Worm (Caenorhabditis elegans) whole organism, young adult: ENCODE data around the gene cut-4.

Experiments
- B0261.1 ChIP-seq: sonication (generic microtip); optimal IDR thresholded peaks from 2 replicates; lab custom pipeline; 2016; ENCODE audit warnings: mild to moderate bottlenecking, missing genetic modification characterization, moderate library complexity, missing compliant biosample characterization
- C06A6.2 ChIP-seq: fragments of 200-800 bp; sonication (Bioruptor generic); conservative IDR thresholded peaks from 2 replicates; pipeline ENCODE4 v1.3.6; 2022; ENCODE audit warnings: missing genetic modification characterization, missing compliant biosample characterization
- C17E4.6 ChIP-seq: fragments of 200-800 bp; sonication (Bioruptor generic); IDR thresholded peaks from 2 replicates; pipeline ENCODE4 v1.3.6; 2022; ENCODE audit warnings: missing genetic modification reagents, missing genetic modification characterization, missing compliant biosample characterization
- D2030.7 ChIP-seq: fragments of 200-800 bp; sonication (Bioruptor generic); IDR thresholded peaks from 2 replicates; pipeline ENCODE4 v1.3.6; 2022; ENCODE audit warnings: missing genetic modification reagents, missing genetic modification characterization, missing compliant biosample characterization
- F10E7.11 ChIP-seq: sonication (generic microtip); optimal IDR thresholded peaks from 2 replicates; lab custom pipeline; 2017; ENCODE audit warnings: mild to moderate bottlenecking, missing genetic modification characterization, moderate library complexity, missing compliant biosample characterization
- F22D6.2 ChIP-seq: sonication (generic microtip); optimal IDR thresholded peaks from 2 replicates; lab custom pipeline; 2016; ENCODE audit warnings: mild to moderate bottlenecking, missing genetic modification characterization, missing compliant biosample characterization
- F37B4.10 ChIP-seq: fragments of 200-800 bp; sonication (Bioruptor generic); IDR thresholded peaks from 2 replicates; pipeline ENCODE4 v1.3.6; 2022; ENCODE audit warnings: missing genetic modification characterization, missing compliant biosample characterization
- F39B2.1 ChIP-seq: fragments of 200-800 bp; sonication (Bioruptor generic); IDR thresholded peaks from 2 replicates; pipeline ENCODE4 v1.3.6; 2022; ENCODE audit warnings: missing genetic modification reagents, missing genetic modification characterization, missing compliant biosample characterization
- F52B5.7 ChIP-seq: sonication (generic microtip); optimal IDR thresholded peaks from 2 replicates; lab custom pipeline; 2016; ENCODE audit warnings: mild to moderate bottlenecking, missing genetic modification characterization, missing compliant biosample characterization
- F55B11.4 ChIP-seq: sonication (generic microtip); optimal IDR thresholded peaks from 2 replicates; lab custom pipeline; 2016; ENCODE audit warnings: missing compliant biosample characterization, missing genetic modification characterization, borderline replicate concordance; ENCODE audit not compliant: insufficient read depth
- F57A8.1 ChIP-seq: fragments of 200-800 bp; sonication (Bioruptor generic); optimal IDR thresholded peaks from 2 replicates; lab custom pipeline; 2018; ENCODE audit warnings: mild to moderate bottlenecking, missing genetic modification characterization, moderate library complexity, missing compliant biosample characterization
- aptf-3 ChIP-seq: fragments of 200-800 bp; sonication (Bioruptor generic); IDR thresholded peaks from 2 replicates; pipeline ENCODE4 v1.3.6; 2022; ENCODE audit warnings: missing genetic modification characterization, missing compliant biosample characterization
- attf-5 ChIP-seq: fragments of 200-800 bp; sonication (Bioruptor generic); optimal IDR thresholded peaks from 2 replicates; lab custom pipeline; 2018; ENCODE audit warnings: mild to moderate bottlenecking, missing genetic modification characterization, missing compliant biosample characterization
- bed-1 ChIP-seq: fragments of 200-800 bp; sonication (Bioruptor generic); IDR thresholded peaks from 2 replicates; pipeline ENCODE4 v1.3.6; 2022; ENCODE audit warnings: missing genetic modification reagents, missing genetic modification characterization, missing compliant biosample characterization
- ceh-100 ChIP-seq: fragments of 200-800 bp; sonication (Bioruptor generic); IDR thresholded peaks from 2 replicates; pipeline ENCODE4 v1.3.6; 2022; ENCODE audit warnings: missing genetic modification reagents, missing genetic modification characterization, missing compliant biosample characterization
- ceh-40 ChIP-seq: fragments of 200-800 bp; sonication (Bioruptor generic); IDR thresholded peaks from 2 replicates; pipeline ENCODE4 v1.3.6; 2022; ENCODE audit warnings: missing genetic modification characterization, missing compliant biosample characterization
- chd-7 ChIP-seq: sonication (generic microtip); optimal IDR thresholded peaks from 2 replicates; lab custom pipeline; 2016; ENCODE audit warnings: mild to moderate bottlenecking, missing genetic modification characterization, moderate library complexity, missing compliant biosample characterization
- die-1 ChIP-seq: sonication (generic microtip); optimal IDR thresholded peaks from 2 replicates; lab custom pipeline; 2016; ENCODE audit warnings: missing genotype, mild to moderate bottlenecking, missing genetic modification characterization, missing compliant biosample characterization
- gei-17 ChIP-seq: fragments of 200-800 bp; sonication (Bioruptor generic); optimal IDR thresholded peaks from 2 replicates; lab custom pipeline; 2018; ENCODE audit warnings: mild to moderate bottlenecking, missing genetic modification characterization, missing compliant biosample characterization
- hrde-1 ChIP-seq: sonication (generic microtip); optimal IDR thresholded peaks from 2 replicates; lab custom pipeline; 2016; ENCODE audit warnings: missing genetic modification characterization, mild to moderate bottlenecking, missing compliant biosample characterization, moderate library complexity, missing genotype, missing genetic modification reagents, borderline replicate concordance
- let-607 ChIP-seq, 2 experiments: fragments of 200-800 bp in 1 of 2; sonication (Bioruptor generic) in 1 of 2; sonication (generic microtip) in 1 of 2; optimal IDR thresholded peaks; 2 replicates each; lab custom pipeline; 2016 to 2018; ENCODE audit warnings: mild to moderate bottlenecking in 2 of 2, missing compliant biosample characterization in 2 of 2, missing genetic modification characterization in 2 of 2, moderate library complexity in 2 of 2, missing genotype in 1 of 2
- lin-26 ChIP-seq: fragments of 200-800 bp; sonication (Bioruptor generic); IDR thresholded peaks from 2 replicates; pipeline ENCODE4 v1.3.6; 2022; ENCODE audit warnings: missing genetic modification reagents, missing genetic modification characterization, missing compliant biosample characterization
- lin-54 ChIP-seq: fragments of 200-800 bp; sonication (Bioruptor generic); optimal IDR thresholded peaks from 2 replicates; lab custom pipeline; 2018; ENCODE audit warnings: mild to moderate bottlenecking, missing genetic modification characterization, missing compliant biosample characterization
- lsl-1 ChIP-seq: fragments of 200-800 bp; sonication (Bioruptor generic); optimal IDR thresholded peaks from 2 replicates; lab custom pipeline; 2018; ENCODE audit warnings: mild to moderate bottlenecking, missing genetic modification characterization, moderate library complexity, missing compliant biosample characterization
- mcd-1 ChIP-seq: fragments of 200-800 bp; sonication (Bioruptor generic); IDR thresholded peaks from 2 replicates; pipeline ENCODE4 v1.3.6; 2022; ENCODE audit warnings: missing genetic modification reagents, missing genetic modification characterization, missing compliant biosample characterization
- mes-4 ChIP-seq: sonication (generic microtip); optimal IDR thresholded peaks from 2 replicates; lab custom pipeline; 2016; ENCODE audit warnings: missing genotype, missing genetic modification characterization, missing compliant biosample characterization
- nhr-80 ChIP-seq: sonication (generic microtip); optimal IDR thresholded peaks from 2 replicates; lab custom pipeline; 2016; ENCODE audit warnings: missing genetic modification characterization, missing compliant biosample characterization
- repo-1 ChIP-seq: sonication (generic microtip); optimal IDR thresholded peaks from 2 replicates; lab custom pipeline; 2017; ENCODE audit warnings: mild to moderate bottlenecking, missing genetic modification characterization, missing compliant biosample characterization
- rpc-1 ChIP-seq, 2 experiments: fragments of 150-350 bp in 1 of 2; sonication (generic microtip) in 1 of 2; optimal IDR thresholded peaks; 2 replicates each; lab custom pipeline; 2014 to 2018; ENCODE audit warnings: missing biosample characterization in 1 of 2, missing genetic modification characterization in 1 of 2, missing genetic modification reagents in 1 of 2, missing genotype in 1 of 2
- somi-1 ChIP-seq: fragments of 200-800 bp; sonication (Bioruptor generic); optimal IDR thresholded peaks from 2 replicates; lab custom pipeline; 2018; ENCODE audit warnings: mild to moderate bottlenecking, missing genetic modification characterization, missing compliant biosample characterization
- tbp1 ChIP-seq: fragments of 200-800 bp; sonication (Bioruptor generic); optimal IDR thresholded peaks from 2 replicates; lab custom pipeline; 2018; ENCODE audit warnings: mild to moderate bottlenecking, missing genetic modification characterization, missing compliant biosample characterization
- unc-130 ChIP-seq: sonication (generic microtip); optimal IDR thresholded peaks from 2 replicates; lab custom pipeline; 2016; ENCODE audit warnings: missing genetic modification reagents, missing genetic modification characterization, missing compliant biosample characterization
- unc-62 ChIP-seq: fragments of 150-350 bp; optimal IDR thresholded peaks from 2 replicates; lab custom pipeline; 2014; ENCODE audit warnings: missing biosample characterization, missing genetic modification reagents, missing genetic modification characterization
- xnd-1 ChIP-seq: sonication (generic microtip); optimal IDR thresholded peaks from 2 replicates; lab custom pipeline; 2016; ENCODE audit warnings: missing genotype, missing genetic modification reagents, missing genetic modification characterization, missing compliant biosample characterization
- zfh-2 ChIP-seq: fragments of 200-800 bp; sonication (Bioruptor generic); conservative IDR thresholded peaks from 2 replicates; pipeline ENCODE4 v1.3.6; 2022; ENCODE audit warnings: missing genetic modification reagents, missing genetic modification characterization, missing compliant biosample characterization

cut-4 gene

DNA sequence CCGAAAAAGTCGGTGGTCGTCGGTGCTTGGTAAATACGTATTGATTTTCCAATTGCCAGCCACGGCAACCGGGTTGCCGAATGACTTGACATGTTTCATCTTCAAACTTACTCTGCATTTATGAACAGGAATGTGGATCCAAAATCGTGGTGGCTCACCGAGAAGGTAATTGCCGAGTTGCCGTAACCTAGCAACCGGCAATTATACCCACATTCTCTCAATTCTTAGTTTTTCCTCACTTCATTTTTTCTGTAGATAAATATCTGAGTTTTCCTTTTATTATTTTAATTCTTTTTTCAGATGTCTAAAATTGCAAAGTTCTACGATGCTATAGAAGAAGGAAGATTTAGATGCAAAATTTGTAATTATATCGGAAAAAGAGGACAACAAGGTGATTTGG is 16.7 kb downstream of the cut-4 start, which contains the start of gene ZK673.4:
Gene ZK673.4 (plus strand): TSS at position 301 of the 400 bp plus-strand sequence.
- TF ChIP-seq ceh-40 (GFP tag; lab: Robert Waterston, UW) (no peak), mcd-1 (GFP tag; lab: Robert Waterston, UW) (0 out of 2 replicates have a peak, but pooled peaks have one; percentile 22)
- TF ChIP-seq, all 124 proteins: peak for 1

DNA sequence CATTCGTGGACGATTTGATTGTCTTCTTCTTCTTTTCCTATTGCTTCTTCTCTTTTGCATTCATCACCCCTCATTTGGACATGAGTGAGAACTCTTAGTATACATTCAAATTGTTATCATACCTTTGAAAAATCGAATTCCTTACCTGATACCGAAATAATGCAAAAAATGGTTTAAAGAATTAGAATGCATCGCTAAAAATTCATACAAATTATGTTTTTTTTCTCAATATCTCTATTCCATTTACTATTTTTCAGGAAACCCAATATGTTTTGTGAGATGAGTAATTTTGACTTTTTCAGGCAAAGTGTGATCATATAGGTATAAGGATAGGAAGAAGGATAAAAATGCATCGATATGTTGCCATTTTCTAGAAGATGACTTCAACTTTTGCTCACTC is 21.0 kb downstream of the cut-4 start, which contains the start of gene ZK673.11:
Gene ZK673.11 (plus strand): TSS at position 301 of the 400 bp plus-strand sequence.
- no peak for TF ChIP-seq lin-54 (GFP tag; lab: Kevin White, UChicago)
- TF ChIP-seq mes-4 (tag; lab: Kevin White, UChicago), result no peak
- no peak for TF ChIP-seq F10E7.11 (tag; lab: Kevin White, UChicago)
- no peak for TF ChIP-seq tbp1 (GFP tag; lab: Kevin White, UChicago)

DNA sequence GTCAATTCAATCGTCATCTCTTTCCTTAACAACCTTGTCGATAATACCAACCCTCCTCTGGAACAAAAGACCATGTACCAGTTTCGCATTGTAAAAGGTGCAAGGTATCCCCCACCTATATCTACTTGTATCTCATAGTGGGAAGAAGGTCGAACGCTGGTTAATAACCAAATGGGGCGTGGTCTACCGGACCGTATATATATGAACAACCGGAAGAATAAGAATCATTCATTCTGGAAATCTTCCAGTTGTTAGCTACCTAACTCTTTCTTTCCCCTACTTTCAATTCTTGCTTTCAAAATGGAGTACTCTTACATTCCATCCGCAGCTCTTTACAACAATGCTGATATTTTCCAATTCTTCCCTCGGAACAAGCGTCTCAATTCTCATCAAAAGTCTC is 25.3 kb downstream of the cut-4 start, which contains the start of gene ZK673.5:
Gene ZK673.5 (plus strand): TSS at position 301 of the 400 bp plus-strand sequence.
- TF ChIP-seq F57A8.1 (GFP tag; lab: Kevin White, UChicago) (no peak), F55B11.4 (no peak), hrde-1 (no peak), C06A6.2 (GFP tag; lab: Robert Waterston, UW) (no peak)
- TF ChIP-seq, all 124 proteins: peak for 0

DNA sequence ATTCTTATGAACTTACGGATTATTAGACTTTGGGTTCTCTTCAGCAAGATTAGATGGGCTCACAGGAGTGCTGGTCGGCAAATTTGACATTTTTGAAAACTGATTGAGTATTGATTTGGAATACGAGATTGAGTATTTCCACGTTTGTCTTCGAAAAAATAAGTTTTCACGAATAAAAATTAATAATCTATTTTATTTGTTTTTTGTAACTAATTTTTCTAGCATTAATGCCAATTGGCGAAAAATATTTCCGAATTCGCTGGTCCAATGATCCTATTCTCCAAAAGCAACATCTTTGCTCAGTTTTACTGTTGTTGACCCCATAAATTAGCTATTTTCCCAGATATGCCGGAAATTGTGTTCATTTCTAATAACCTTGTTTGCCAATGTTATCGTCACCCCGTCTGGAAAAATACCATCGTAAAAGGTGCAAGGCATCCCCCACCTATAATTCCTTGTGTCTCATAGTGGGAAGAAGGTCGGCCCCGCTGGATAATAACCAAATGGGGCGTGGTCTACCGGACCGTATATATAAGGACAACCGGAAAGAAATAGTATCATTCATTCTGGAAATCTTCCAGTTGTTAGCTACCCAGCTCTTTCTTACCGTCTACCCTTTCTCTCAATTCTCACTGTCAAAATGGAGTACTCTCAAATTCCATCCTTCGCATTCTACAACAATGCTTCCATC is 28.4 kb downstream of the cut-4 start, which contains the start of the genes ZK673.6 and sdz-37:
Gene ZK673.6 (minus strand): TSS at position 101 of the 691 bp plus-strand sequence.
Gene sdz-37 (plus strand): TSS at position 641 of the 691 bp plus-strand sequence.
- TF ChIP-seq attf-5, result no peak

DNA sequence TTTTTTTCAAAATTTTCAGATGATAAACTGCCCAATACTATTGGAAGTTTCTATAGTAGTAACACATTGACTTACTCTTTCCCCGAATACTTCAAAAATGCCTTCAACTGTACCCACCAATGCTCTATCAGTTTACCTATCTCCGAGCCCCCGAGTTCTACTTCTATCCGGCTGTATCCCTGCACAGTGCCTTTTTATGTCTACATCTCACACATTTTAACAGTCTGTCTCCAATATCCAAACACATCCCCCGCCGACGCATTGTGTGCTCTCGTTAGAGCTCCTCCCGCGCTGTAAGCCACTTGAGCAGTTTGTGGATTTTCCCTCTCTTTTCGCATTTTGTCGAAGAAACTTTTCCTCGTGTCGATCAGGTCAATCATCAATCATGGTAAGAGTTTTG is 30.6 kb downstream of the cut-4 start, which contains the start of gene tnc-2:
Gene tnc-2 (plus strand): TSS at position 301 of the 400 bp plus-strand sequence.
- TF ChIP-seq rpc-1 (optimal IDR thresholded peaks at IDR 0.05; lab: Kevin White, UChicago) (no peak), rpc-1 (tag; optimal IDR thresholded peaks at IDR 0.05; lab: Kevin White, UChicago) (no peak), ceh-40 (GFP tag; lab: Robert Waterston, UW) (no peak), repo-1 (tag; lab: Kevin White, UChicago) (no peak), F39B2.1 (GFP tag; lab: Robert Waterston, UW) (no peak), lin-54 (GFP tag; lab: Kevin White, UChicago) (no peak), unc-62 (GFP tag; lab: Kevin White, UChicago) (no peak), B0261.1 (no peak), zfh-2 (GFP tag; lab: Robert Waterston, UW) (no peak), unc-130 (GFP tag; lab: Kevin White, UChicago) (no peak), lsl-1 (GFP tag; lab: Kevin White, UChicago) (no peak), die-1 (tag; lab: Kevin White, UChicago) (no peak), tbp1 (GFP tag; lab: Kevin White, UChicago) (no peak), bed-1 (no peak), C17E4.6 (GFP tag; lab: Robert Waterston, UW) (no peak)

DNA sequence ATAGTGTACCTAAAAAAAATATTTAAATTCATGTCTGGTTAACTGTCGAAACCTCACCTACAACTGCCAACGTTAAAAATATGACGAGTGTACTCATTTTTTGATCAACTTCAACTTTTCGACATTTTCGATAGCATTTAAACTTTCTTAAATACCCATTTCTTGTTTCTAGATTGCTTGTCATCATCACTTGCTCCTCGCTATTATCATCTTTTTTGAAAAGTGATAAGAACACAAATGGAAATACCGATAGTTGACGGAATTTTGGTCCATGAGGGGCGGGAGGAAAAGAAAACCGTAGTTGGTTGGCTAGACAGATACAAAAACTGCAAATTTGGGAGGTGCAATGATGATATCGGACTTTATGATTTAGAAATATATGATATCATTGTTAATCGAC is 34.2 kb downstream of the cut-4 start, which contains the start of gene clec-143:
Gene clec-143 (minus strand): TSS at position 139 of the 400 bp plus-strand sequence.
- TF ChIP-seq unc-62 (GFP tag; lab: Kevin White, UChicago) (no peak), nhr-80 (tag; lab: Kevin White, UChicago) (peak; percentile 61)
- TF ChIP-seq, all 124 proteins: peak for 1

DNA sequence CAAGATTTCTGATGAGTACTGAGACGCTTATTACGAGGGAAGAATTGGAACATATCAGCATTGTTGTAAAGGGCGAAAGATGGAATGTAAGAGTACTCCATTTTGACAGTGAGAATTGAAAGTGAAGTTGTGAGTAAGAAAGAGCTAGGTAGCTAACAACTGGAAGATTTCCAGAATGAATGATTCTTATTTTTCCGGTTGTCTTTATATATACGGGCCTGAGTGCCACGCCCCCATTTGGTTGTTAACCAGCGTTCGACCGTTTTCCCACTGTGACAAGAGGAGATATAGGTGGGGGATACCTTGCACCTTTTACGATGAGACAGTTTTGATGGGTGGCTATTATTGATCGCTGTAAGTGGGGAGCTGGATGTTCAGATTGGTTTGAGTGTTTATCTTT is 35.3 kb downstream of the cut-4 start, which contains the start of gene ZK666.1:
Gene ZK666.1 (minus strand): TSS at position 101 of the 400 bp plus-strand sequence.
- TF ChIP-seq xnd-1 (tag; lab: Kevin White, UChicago), result no peak
- TF ChIP-seq gei-17, result no peak
- TF ChIP-seq F52B5.7 (tag; lab: Kevin White, UChicago), result no peak
- no peak for TF ChIP-seq ceh-100
- no peak for TF ChIP-seq lin-26 (GFP tag; lab: Robert Waterston, UW)
- no peak for TF ChIP-seq F37B4.10 (GFP tag; lab: Robert Waterston, UW)
- TF ChIP-seq F22D6.2 (tag; lab: Kevin White, UChicago), result no peak
- TF ChIP-seq let-607 (tag; optimal IDR thresholded peaks at IDR 0.05; lab: Kevin White, UChicago), result no peak
- no peak for TF ChIP-seq chd-7 (tag; lab: Kevin White, UChicago)
- no peak for TF ChIP-seq somi-1 (GFP tag; lab: Kevin White, UChicago)
- no peak for TF ChIP-seq aptf-3
- TF ChIP-seq D2030.7 (GFP tag; lab: Robert Waterston, UW), result no peak
- TF ChIP-seq C06A6.2 (GFP tag; lab: Robert Waterston, UW), result no peak
